Fruit fly (Drosophila melanogaster) whole organism, wandering third instar larva: ENCODE results near the gene Rab8.

ENCODE experiments used
- CG32264 ChIP-seq: fragments of 200-800 bp; sonication (Bioruptor generic); optimal IDR thresholded peaks from 2 replicates; lab custom pipeline; 2016; ENCODE audit warnings: missing biosample characterization, missing genetic modification characterization
- CG9705 ChIP-seq: fragments of 200-800 bp; sonication (Bioruptor generic); optimal IDR thresholded peaks from 2 replicates; lab custom pipeline; 2018; ENCODE audit warnings: missing biosample characterization, mild to moderate bottlenecking, missing genetic modification characterization
- CrebA ChIP-seq: fragments of 200-800 bp; sonication (Bioruptor generic); optimal IDR thresholded peaks from 2 replicates; lab custom pipeline; 2016; ENCODE audit warnings: missing biosample characterization, mild to moderate bottlenecking, missing genetic modification characterization, borderline replicate concordance
- Dfd ChIP-seq: fragments of >200 bp; optimal IDR thresholded peaks from 2 replicates; lab custom pipeline; 2017; ENCODE audit warnings: missing biosample characterization, missing genetic modification characterization
- Dif ChIP-seq: fragments of 200-275, 200-300 bp; sonication (Bioruptor generic); optimal IDR thresholded peaks from 2 replicates; lab custom pipeline; 2018; ENCODE audit warnings: missing biosample characterization, missing genetic modification characterization; ENCODE audit not compliant: partially characterized antibody
- GATAd ChIP-seq: sonication (Bioruptor generic); optimal IDR thresholded peaks from 2 replicates; lab custom pipeline; 2016; ENCODE audit warnings: missing biosample characterization, missing genetic modification characterization
- HLH106 ChIP-seq: fragments of 200-800 bp; optimal IDR thresholded peaks from 3 replicates; lab custom pipeline; 2019; ENCODE audit warnings: missing biosample characterization, mild to moderate bottlenecking, missing genetic modification characterization, moderate library complexity
- Hnf4 ChIP-seq: fragments of 200-800 bp; sonication (Bioruptor generic); optimal IDR thresholded peaks from 2 replicates; lab custom pipeline; 2016; ENCODE audit warnings: missing biosample characterization, mild to moderate bottlenecking, missing genetic modification characterization
- Hr78 ChIP-seq: fragments of >200 bp; optimal IDR thresholded peaks from 2 replicates; lab custom pipeline; 2017; ENCODE audit warnings: missing biosample characterization, missing genetic modification characterization
- Hr83 ChIP-seq: fragments of 200-300 bp; sonication (Bioruptor generic); optimal IDR thresholded peaks from 2 replicates; lab custom pipeline; 2016; ENCODE audit warnings: missing biosample characterization, mild to moderate bottlenecking, missing genetic modification characterization, moderate library complexity; ENCODE audit not compliant: poor library complexity, severe bottlenecking
- Jra ChIP-seq: sonication (Bioruptor generic); optimal IDR thresholded peaks from 2 replicates; lab custom pipeline; 2016; ENCODE audit warnings: missing biosample characterization, missing genetic modification characterization
- Myc ChIP-seq: fragments of >200 bp; optimal IDR thresholded peaks from 2 replicates; lab custom pipeline; 2017
- N ChIP-seq: fragments of >200 bp; optimal IDR thresholded peaks from 2 replicates; lab custom pipeline; 2018; ENCODE audit warnings: missing biosample characterization, missing external identifiers, missing genetic modification characterization
- OdsH ChIP-seq: fragments of 200-800 bp; sonication (Bioruptor generic); optimal IDR thresholded peaks from 2 replicates; lab custom pipeline; 2016; ENCODE audit warnings: missing biosample characterization, mild to moderate bottlenecking, missing genetic modification characterization
- Rel ChIP-seq, 2 experiments: fragments of 200-800 bp; sonication (Bioruptor generic) in 1 of 2; optimal IDR thresholded peaks; 2 replicates in 1 of 2; 3 replicates in 1 of 2; lab custom pipeline; 2016 to 2019; ENCODE audit warnings: mild to moderate bottlenecking in 2 of 2, missing biosample characterization in 2 of 2, missing genetic modification characterization in 2 of 2, moderate library complexity in 1 of 2
- Sp1 ChIP-seq: fragments of 200-800 bp; sonication (Bioruptor generic); optimal IDR thresholded peaks from 3 replicates; lab custom pipeline; 2019; ENCODE audit warnings: missing biosample characterization, mild to moderate bottlenecking, missing genetic modification characterization, moderate library complexity
- Vsx2 ChIP-seq: fragments of 200-300, 225-300 bp; sonication (Bioruptor generic); optimal IDR thresholded peaks from 2 replicates; lab custom pipeline; 2018; ENCODE audit warnings: missing biosample characterization, missing genetic modification characterization; ENCODE audit not compliant: partially characterized antibody
- br ChIP-seq: fragments of 200-800 bp; sonication (Bioruptor generic); optimal IDR thresholded peaks from 2 replicates; lab custom pipeline; 2016; ENCODE audit warnings: missing biosample characterization, missing genetic modification characterization
- brk ChIP-seq: fragments of 200-800 bp; sonication (Bioruptor generic); optimal IDR thresholded peaks from 2 replicates; lab custom pipeline; 2016; ENCODE audit warnings: missing biosample characterization, mild to moderate bottlenecking, missing genetic modification characterization
- dl ChIP-seq, 2 experiments: fragments of 175-275, 200-275 bp in 1 of 2; fragments of 200-275 bp in 1 of 2; sonication (Bioruptor generic); optimal IDR thresholded peaks; lab custom pipeline; 2018; ENCODE audit warnings: mild to moderate bottlenecking in 2 of 2, missing biosample characterization in 2 of 2, missing genetic modification characterization in 2 of 2, moderate library complexity in 2 of 2; ENCODE audit not compliant: partially characterized antibody in 2 of 2, insufficient read depth in 1 of 2
- dmrt93B ChIP-seq: fragments of 200-800 bp; sonication (Bioruptor generic); optimal IDR thresholded peaks from 2 replicates; lab custom pipeline; 2018; ENCODE audit warnings: missing biosample characterization, mild to moderate bottlenecking, missing genetic modification characterization
- dsf ChIP-seq: sonication (Bioruptor generic); optimal IDR thresholded peaks from 2 replicates; lab custom pipeline; 2016; ENCODE audit warnings: missing biosample characterization, missing genetic modification characterization, borderline replicate concordance
- ey ChIP-seq: fragments of 200-800 bp; sonication (Bioruptor generic); optimal IDR thresholded peaks from 2 replicates; lab custom pipeline; 2016; ENCODE audit warnings: missing biosample characterization, missing genetic modification characterization
- foxo ChIP-seq, 2 experiments: fragments of 200-800 bp; sonication (Bioruptor generic); optimal IDR thresholded peaks; 2 replicates in 1 of 2; 3 replicates in 1 of 2; lab custom pipeline; 2016 to 2017; ENCODE audit warnings: missing biosample characterization in 2 of 2, missing genetic modification characterization in 2 of 2
- fru ChIP-seq: fragments of 200-800 bp; sonication (Bioruptor generic); optimal IDR thresholded peaks from 3 replicates; lab custom pipeline; 2016; ENCODE audit warnings: missing biosample characterization, mild to moderate bottlenecking, missing genetic modification characterization
- h ChIP-seq: fragments of 200-800 bp; sonication (Bioruptor generic); optimal IDR thresholded peaks from 3 replicates; lab custom pipeline; 2016; ENCODE audit warnings: missing biosample characterization, mild to moderate bottlenecking, missing genetic modification characterization
- jim ChIP-seq: fragments of 175-275, 200-325 bp; sonication (Bioruptor generic); optimal IDR thresholded peaks from 2 replicates; lab custom pipeline; 2016; ENCODE audit warnings: missing biosample characterization, mild to moderate bottlenecking, missing genetic modification characterization
- lola ChIP-seq: fragments of >200 bp; optimal IDR thresholded peaks from 2 replicates; lab custom pipeline; 2017; ENCODE audit warnings: missing biosample characterization, missing genetic modification characterization
- pan ChIP-seq: fragments of >200 bp; optimal IDR thresholded peaks from 2 replicates; lab custom pipeline; 2017
- psq ChIP-seq: fragments of 200-800 bp; sonication (Bioruptor generic); optimal IDR thresholded peaks from 3 replicates; lab custom pipeline; 2017; ENCODE audit warnings: missing biosample characterization, mild to moderate bottlenecking, missing genetic modification characterization, moderate library complexity
- rgr ChIP-seq: fragments of 200-800 bp; sonication (Bioruptor generic); optimal IDR thresholded peaks from 3 replicates; lab custom pipeline; 2016; ENCODE audit warnings: missing biosample characterization, mild to moderate bottlenecking, missing genetic modification characterization
- sage ChIP-seq: fragments of 200-800 bp; sonication (Bioruptor generic); optimal IDR thresholded peaks from 2 replicates; lab custom pipeline; 2016; ENCODE audit warnings: missing biosample characterization, mild to moderate bottlenecking, missing genetic modification characterization
- sv ChIP-seq: fragments of 200-800 bp; sonication (Bioruptor generic); optimal IDR thresholded peaks from 3 replicates; lab custom pipeline; 2016; ENCODE audit warnings: missing biosample characterization, missing genetic modification characterization
- tai ChIP-seq: sonication (Bioruptor generic); optimal IDR thresholded peaks from 2 replicates; lab custom pipeline; 2016; ENCODE audit warnings: missing biosample characterization, missing genetic modification characterization
- usp ChIP-seq: fragments of >200 bp; optimal IDR thresholded peaks from 2 replicates; lab custom pipeline; 2017; ENCODE audit warnings: missing biosample characterization, missing genetic modification characterization
- woc ChIP-seq: sonication (Bioruptor generic); optimal IDR thresholded peaks from 2 replicates; lab custom pipeline; 2016; ENCODE audit warnings: missing biosample characterization, mild to moderate bottlenecking, missing genetic modification characterization

Rab8 gene

dm6 chr3L:19898547-19899282 is 27.8 kb upstream of the Rab8 start:
- no peak for TF ChIP-seq ey (GFP tag; lab: Kevin White, UChicago)
- TF ChIP-seq dmrt93B (GFP tag; lab: Kevin White, UChicago) = no peak
- TF ChIP-seq sage (GFP tag; lab: Kevin White, UChicago) = no peak
- no peak for TF ChIP-seq Dif (GFP tag; lab: Kevin White, UChicago)
- TF ChIP-seq lola (GFP tag; lab: Kevin White, UChicago) = no peak
- TF ChIP-seq jim = no peak
- peak; percentile 25 for TF ChIP-seq woc (GFP tag; lab: Kevin White, UChicago)
- TF ChIP-seq psq (GFP tag; lab: Kevin White, UChicago) = peak; percentile 17
- TF ChIP-seq CG9705 = no peak
- TF ChIP-seq pan (lab: Kevin White, UChicago) = no peak
- TF ChIP-seq Hr78 (GFP tag; lab: Kevin White, UChicago) = no peak
- TF ChIP-seq Sp1 (GFP tag; lab: Kevin White, UChicago) = no peak
- TF ChIP-seq Jra (GFP tag; lab: Kevin White, UChicago) = no peak
- no peak for TF ChIP-seq GATAd
- TF ChIP-seq usp (GFP tag; lab: Kevin White, UChicago) = no peak
- TF ChIP-seq, all 38 proteins: peak for 2

- TF ChIP-seq CG32264 (GFP tag; lab: Kevin White, UChicago) (peak; percentile 41), sage (GFP tag; lab: Kevin White, UChicago) (no peak), dsf (GFP tag; lab: Kevin White, UChicago) (no peak)
Measured at dm6 chr3L:19897685-19898009, 26.8 kb upstream of the Rab8 start.

- no peak for TF ChIP-seq Hnf4 (GFP tag; lab: Kevin White, UChicago)
- no peak for TF ChIP-seq dsf (GFP tag; lab: Kevin White, UChicago)
- TF ChIP-seq br (GFP tag; lab: Kevin White, UChicago) = peak; percentile 55
- TF ChIP-seq Hr83 = peak; percentile 40
- TF ChIP-seq Dif (GFP tag; lab: Kevin White, UChicago) = peak; percentile 85
- no peak for TF ChIP-seq lola (GFP tag; lab: Kevin White, UChicago)
- peak; percentile 9 for TF ChIP-seq Myc (lab: Kevin White, UChicago)
- no peak for TF ChIP-seq N (GFP tag; lab: Kevin White, UChicago)
- peak; percentile 39 for TF ChIP-seq brk (GFP tag; lab: Kevin White, UChicago)
- peak; percentile 1 to 18 for TF ChIP-seq foxo (GFP tag; optimal IDR thresholded peaks at IDR 0.05; lab: Kevin White, UChicago)
- TF ChIP-seq sage (GFP tag; lab: Kevin White, UChicago) = no peak
- TF ChIP-seq ey (GFP tag; lab: Kevin White, UChicago) = no peak
- no peak for TF ChIP-seq woc (GFP tag; lab: Kevin White, UChicago)
- peak; percentile 29 for TF ChIP-seq psq (GFP tag; lab: Kevin White, UChicago)
- peak; percentile 35 for TF ChIP-seq Sp1 (GFP tag; lab: Kevin White, UChicago)
- peak; percentile 32 for TF ChIP-seq rgr (GFP tag; lab: Kevin White, UChicago)
- peak; percentile 42 to 80 for TF ChIP-seq dl (GFP tag; optimal IDR thresholded peaks at IDR 0.05; lab: Kevin White, UChicago; ENCODE audit: insufficient read depth in 1 of 2, partially characterized antibody in 2 of 2)
- peak; percentile 24 for TF ChIP-seq CG9705
- peak; percentile 56 for TF ChIP-seq sv (GFP tag; lab: Kevin White, UChicago)
- peak; percentile 49 for TF ChIP-seq Vsx2 (GFP tag; lab: Kevin White, UChicago)
- no peak for TF ChIP-seq pan (lab: Kevin White, UChicago)
- TF ChIP-seq h (GFP tag; lab: Kevin White, UChicago) = peak; percentile 34
- TF ChIP-seq OdsH (GFP tag; lab: Kevin White, UChicago) = peak; percentile 8
- no peak for TF ChIP-seq Dfd
- no peak for TF ChIP-seq CrebA (GFP tag; lab: Kevin White, UChicago)
- no peak for TF ChIP-seq tai (GFP tag; lab: Kevin White, UChicago)
- TF ChIP-seq fru (GFP tag; lab: Kevin White, UChicago) = peak; percentile 27
- peak; percentile 8 for TF ChIP-seq Rel (GFP tag; optimal IDR thresholded peaks at IDR 0.05; lab: Kevin White, UChicago)
- no peak for TF ChIP-seq Rel (tag; optimal IDR thresholded peaks at IDR 0.05; lab: Kevin White, UChicago)
- no peak for TF ChIP-seq HLH106
- TF ChIP-seq jim = peak; percentile 23
- TF ChIP-seq, all 38 proteins: peak for 18
Measured at dm6 chr3L:19896892-19897684, 26.2 kb upstream of the Rab8 start.
